Worm (Caenorhabditis elegans): Measurements from ENCODE around the gene F54H5.14.

F54H5.14 gene

DNA sequence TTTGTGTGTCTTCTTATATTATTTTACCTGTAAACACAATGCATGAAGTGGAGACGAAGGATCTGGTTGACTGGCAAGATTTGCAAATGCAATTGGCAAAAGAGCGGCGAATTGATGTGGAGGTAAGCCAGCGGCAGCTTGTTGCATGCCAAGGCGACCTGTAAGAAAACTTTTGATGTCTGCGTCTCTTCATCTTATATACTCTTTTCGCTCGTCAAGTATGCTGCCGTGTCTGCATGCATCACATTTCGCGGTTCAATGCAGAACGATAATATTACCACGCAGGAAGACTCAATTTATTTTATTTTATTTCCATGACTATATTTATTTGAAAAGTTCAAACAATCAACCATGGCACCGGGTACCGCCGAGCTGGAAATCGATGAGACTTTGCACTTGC lies 24.2 kb downstream of the F54H5.14 start, which contains the start of gene vps-33.2:
Gene vps-33.2, plus strand, starts transcription at position 244 of the 400 bp plus-strand sequence.
- TF ChIP-seq hnd-1 (tag; optimal IDR thresholded peaks at IDR 0.05), result no peak

DNA sequence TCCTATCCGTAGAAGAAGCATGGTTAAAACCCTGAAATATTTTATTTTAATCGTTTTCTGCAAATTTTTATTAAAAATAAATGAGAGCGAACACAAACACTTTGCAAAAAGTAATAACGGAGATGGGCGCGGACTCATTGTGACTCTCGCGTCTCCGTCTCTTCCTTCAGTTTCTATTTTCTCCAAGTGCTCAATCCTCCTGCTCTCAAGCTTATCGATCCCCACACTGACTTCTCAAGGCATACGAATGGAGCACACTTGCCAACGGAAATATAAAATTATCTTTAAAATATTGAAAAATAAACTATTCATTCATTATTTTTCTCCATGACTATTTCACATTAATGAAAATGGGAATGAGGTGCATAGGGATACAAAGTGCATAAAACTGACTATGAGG lies 27.2 kb downstream of the F54H5.14 start, which contains the start of gene dnj-8:
Gene dnj-8, minus strand, starts transcription at position 31 of the 400 bp plus-strand sequence.
- TF ChIP-seq aly-1 (tag; optimal IDR thresholded peaks at IDR 0.05) (no peak), pes-1 (GFP tag; IDR thresholded peaks at IDR 0.05) (no peak), ceh-36 (tag; optimal IDR thresholded peaks at IDR 0.05) (no peak), tbx-37 (GFP tag; conservative IDR thresholded peaks at IDR 0.05) (no peak), hmbx-1 (tag; optimal IDR thresholded peaks at IDR 0.05) (no peak), B0310.2 (tag; optimal IDR thresholded peaks at IDR 0.05) (no peak), flt-1 (GFP tag; IDR thresholded peaks at IDR 0.05) (no peak), F13C5.2 (tag; optimal IDR thresholded peaks at IDR 0.05) (no peak), tbx-11 (GFP tag; IDR thresholded peaks at IDR 0.05) (no peak), hmg-4 (GFP tag; optimal IDR thresholded peaks at IDR 0.05) (no peak), sea-1 (GFP tag; conservative IDR thresholded peaks at IDR 0.05) (no peak), ets-7 (tag; optimal IDR thresholded peaks at IDR 0.05) (no peak), hnd-1 (tag; optimal IDR thresholded peaks at IDR 0.05) (no peak), scrt-1 (GFP tag; IDR thresholded peaks at IDR 0.05) (no peak), tra-4 (tag; optimal IDR thresholded peaks at IDR 0.05) (no peak), ceh-13 (GFP tag; optimal IDR thresholded peaks at IDR 0.05) (no peak), ama-1 (optimal IDR thresholded peaks at IDR 0.05) (no peak)

DNA sequence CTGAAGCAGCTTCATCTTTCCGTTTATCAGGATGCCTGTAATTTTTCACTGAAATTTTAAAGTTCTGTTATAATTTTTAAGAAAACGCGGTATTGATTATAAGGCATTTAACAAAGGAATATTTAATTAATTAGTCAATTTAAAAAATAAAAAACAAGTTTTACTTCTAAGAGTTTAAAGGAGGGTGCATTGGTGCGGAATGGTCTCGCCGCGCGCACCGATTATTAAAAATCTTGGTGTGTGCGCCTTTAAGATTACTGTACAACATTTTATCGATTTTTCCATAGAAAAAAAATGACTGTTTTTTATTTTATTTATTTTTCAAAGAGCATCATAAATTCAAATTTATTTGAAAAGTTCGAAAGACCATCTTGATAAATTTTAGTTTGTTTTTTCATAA lies 27.7 kb downstream of the F54H5.14 start:
- no peak for TF ChIP-seq ceh-36 (tag; optimal IDR thresholded peaks at IDR 0.05)
- TF ChIP-seq sea-1 (GFP tag; conservative IDR thresholded peaks at IDR 0.05), result no peak
- TF ChIP-seq tra-4 (tag; optimal IDR thresholded peaks at IDR 0.05), result no peak
- TF ChIP-seq B0310.2 (tag; optimal IDR thresholded peaks at IDR 0.05), result no peak
- no peak for TF ChIP-seq F13C5.2 (tag; optimal IDR thresholded peaks at IDR 0.05)
- TF ChIP-seq tbx-11 (GFP tag; IDR thresholded peaks at IDR 0.05), result no peak
- TF ChIP-seq tbx-37 (GFP tag; conservative IDR thresholded peaks at IDR 0.05), result no peak
- TF ChIP-seq aly-1 (tag; optimal IDR thresholded peaks at IDR 0.05), result no peak
- no peak for TF ChIP-seq pes-1 (GFP tag; IDR thresholded peaks at IDR 0.05)
- TF ChIP-seq ets-7 (tag; optimal IDR thresholded peaks at IDR 0.05), result no peak
- TF ChIP-seq hmbx-1 (tag; optimal IDR thresholded peaks at IDR 0.05), result no peak
- TF ChIP-seq hmg-4 (GFP tag; optimal IDR thresholded peaks at IDR 0.05), result no peak
- TF ChIP-seq hnd-1 (tag; optimal IDR thresholded peaks at IDR 0.05), result no peak
- TF ChIP-seq ama-1 (optimal IDR thresholded peaks at IDR 0.05), result no peak
- no peak for TF ChIP-seq flt-1 (GFP tag; IDR thresholded peaks at IDR 0.05)
- TF ChIP-seq scrt-1 (GFP tag; IDR thresholded peaks at IDR 0.05), result no peak
- no peak for TF ChIP-seq ceh-13 (GFP tag; optimal IDR thresholded peaks at IDR 0.05)

DNA sequence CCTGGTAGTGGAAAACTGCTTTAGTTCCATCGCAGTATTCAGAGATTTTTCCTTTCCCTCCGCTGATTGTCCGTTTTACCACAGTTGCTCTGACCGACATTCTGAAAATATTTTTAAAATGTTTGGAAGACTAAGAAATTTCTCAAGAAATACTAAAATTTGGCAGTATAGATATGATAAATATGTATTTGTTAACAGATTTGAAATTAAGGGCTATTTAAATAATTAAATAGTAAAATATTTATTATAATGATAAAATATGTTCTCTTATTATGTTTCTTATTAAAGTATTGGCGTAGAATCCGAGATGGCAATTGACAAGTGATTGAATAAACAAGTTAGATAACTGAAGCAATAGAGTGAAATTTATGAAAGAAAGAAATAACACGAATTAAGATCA lies 31.1 kb downstream of the F54H5.14 start, which contains the start of gene aipr-1:
Gene aipr-1, minus strand, starts transcription at position 101 of the 400 bp plus-strand sequence.
- no peak for TF ChIP-seq ets-7 (tag; optimal IDR thresholded peaks at IDR 0.05)
- no peak for TF ChIP-seq B0310.2 (tag; optimal IDR thresholded peaks at IDR 0.05)
- TF ChIP-seq hmg-4 (GFP tag; optimal IDR thresholded peaks at IDR 0.05), result no peak
- TF ChIP-seq hmbx-1 (tag; optimal IDR thresholded peaks at IDR 0.05), result no peak
- no peak for TF ChIP-seq ceh-36 (tag; optimal IDR thresholded peaks at IDR 0.05)
- no peak for TF ChIP-seq ceh-13 (GFP tag; optimal IDR thresholded peaks at IDR 0.05)
- TF ChIP-seq tbx-11 (GFP tag; IDR thresholded peaks at IDR 0.05), result no peak
- TF ChIP-seq pes-1 (GFP tag; IDR thresholded peaks at IDR 0.05), result no peak
- TF ChIP-seq tra-4 (tag; optimal IDR thresholded peaks at IDR 0.05), result no peak

- TF ChIP-seq F13C5.2 (tag; optimal IDR thresholded peaks at IDR 0.05) (no peak), ama-1 (optimal IDR thresholded peaks at IDR 0.05) (no peak), B0310.2 (tag; optimal IDR thresholded peaks at IDR 0.05) (no peak), scrt-1 (GFP tag; IDR thresholded peaks at IDR 0.05) (no peak), tbx-11 (GFP tag; IDR thresholded peaks at IDR 0.05) (no peak), aly-1 (tag; optimal IDR thresholded peaks at IDR 0.05) (no peak), ceh-13 (GFP tag; optimal IDR thresholded peaks at IDR 0.05) (no peak), hmg-4 (GFP tag; optimal IDR thresholded peaks at IDR 0.05) (no peak), ceh-36 (tag; optimal IDR thresholded peaks at IDR 0.05) (no peak), sea-1 (GFP tag; conservative IDR thresholded peaks at IDR 0.05) (no peak), hmbx-1 (tag; optimal IDR thresholded peaks at IDR 0.05) (no peak), tra-4 (tag; optimal IDR thresholded peaks at IDR 0.05) (no peak), hnd-1 (tag; optimal IDR thresholded peaks at IDR 0.05) (no peak), flt-1 (GFP tag; IDR thresholded peaks at IDR 0.05) (no peak), ets-7 (tag; optimal IDR thresholded peaks at IDR 0.05) (no peak), pes-1 (GFP tag; IDR thresholded peaks at IDR 0.05) (no peak), tbx-37 (GFP tag; conservative IDR thresholded peaks at IDR 0.05) (no peak)
Measured at ce11 chrII:6592251-6592650, 33.0 kb downstream of the F54H5.14 start, which contains the start of gene C56C10.9. Gene C56C10.9, minus strand, starts transcription at chrII:6592351.

DNA sequence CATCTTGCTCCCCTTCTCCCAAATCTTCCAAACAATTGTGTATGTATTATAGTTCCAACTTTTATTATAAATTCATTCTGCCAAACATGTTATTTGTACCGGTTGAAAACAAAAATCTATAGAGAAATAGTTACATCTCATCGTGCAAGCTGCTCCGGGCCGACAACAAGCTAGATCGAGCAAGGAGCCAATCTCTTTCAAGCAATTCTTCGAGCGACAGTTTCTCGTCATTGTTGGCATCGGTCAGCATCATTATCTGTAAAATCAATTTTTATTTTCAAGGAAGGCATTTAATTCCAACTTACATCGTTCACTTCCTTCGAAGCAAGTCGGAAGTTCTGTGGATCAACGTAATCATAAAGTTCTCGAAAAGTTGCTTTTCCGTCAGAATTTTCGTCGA lies 34.2 kb downstream of the F54H5.14 start:
- TF ChIP-seq hnd-1 (tag; optimal IDR thresholded peaks at IDR 0.05), result no peak
- no peak for TF ChIP-seq tbx-37 (GFP tag; conservative IDR thresholded peaks at IDR 0.05)
- no peak for TF ChIP-seq ceh-13 (GFP tag; optimal IDR thresholded peaks at IDR 0.05)
- no peak for TF ChIP-seq pes-1 (GFP tag; IDR thresholded peaks at IDR 0.05)
- TF ChIP-seq F13C5.2 (tag; optimal IDR thresholded peaks at IDR 0.05), result no peak

DNA sequence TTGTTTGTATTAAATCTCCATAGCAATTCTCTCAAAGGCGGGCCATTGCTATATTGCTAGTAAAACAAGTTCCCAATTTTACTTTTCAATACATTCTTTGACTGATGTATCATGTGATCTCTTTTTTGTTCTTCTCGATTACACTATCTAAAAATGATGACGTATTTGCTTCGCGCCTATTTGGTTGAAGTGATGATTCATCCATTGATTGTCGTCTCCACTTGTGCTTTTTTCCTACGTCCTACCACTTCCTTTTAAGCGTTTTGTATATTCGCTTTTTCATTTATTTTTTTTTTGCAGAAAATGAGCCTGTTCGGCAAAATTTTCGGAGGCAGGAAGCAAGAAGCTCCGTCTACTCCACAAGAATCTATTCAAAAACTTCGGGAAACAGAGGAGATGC lies 35.8 kb downstream of the F54H5.14 start, which contains the start of gene vps-32.1:
Gene vps-32.1, plus strand, starts transcription at position 301 of the 400 bp plus-strand sequence.
- TF ChIP-seq F13C5.2 (tag; optimal IDR thresholded peaks at IDR 0.05), result no peak
- no peak for TF ChIP-seq ceh-36 (tag; optimal IDR thresholded peaks at IDR 0.05)
- no peak for TF ChIP-seq ceh-13 (GFP tag; optimal IDR thresholded peaks at IDR 0.05)
- no peak for TF ChIP-seq flt-1 (GFP tag; IDR thresholded peaks at IDR 0.05)
- no peak for TF ChIP-seq hnd-1 (tag; optimal IDR thresholded peaks at IDR 0.05)
- TF ChIP-seq pes-1 (GFP tag; IDR thresholded peaks at IDR 0.05), result no peak
- no peak for TF ChIP-seq scrt-1 (GFP tag; IDR thresholded peaks at IDR 0.05)
- TF ChIP-seq tbx-37 (GFP tag; conservative IDR thresholded peaks at IDR 0.05), result no peak
- no peak for TF ChIP-seq ets-7 (tag; optimal IDR thresholded peaks at IDR 0.05)
- TF ChIP-seq hmg-4 (GFP tag; optimal IDR thresholded peaks at IDR 0.05), result no peak
- no peak for TF ChIP-seq ama-1 (optimal IDR thresholded peaks at IDR 0.05)

Data from whole organism, early embryonic.